Worm (Caenorhabditis elegans) whole organism, mixed stage, embryonic: Measurements from ENCODE around the gene ZC506.1.

Experiments used
- bed-3 ChIP-seq: fragments of 200-800 bp; sonication (Bioruptor generic); optimal IDR thresholded peaks from 3 replicates; lab custom pipeline; 2018; ENCODE audit warnings: mild to moderate bottlenecking, missing genetic modification characterization, moderate library complexity, missing compliant biosample characterization
- ceh-83 ChIP-seq: fragments of 200-800 bp; sonication (Bioruptor generic); optimal IDR thresholded peaks from 2 replicates; lab custom pipeline; 2018; ENCODE audit warnings: mild to moderate bottlenecking, missing genetic modification characterization, missing compliant biosample characterization
- ces-1 ChIP-seq: fragments of 150-350 bp; optimal IDR thresholded peaks from 2 replicates; lab custom pipeline; 2014; ENCODE audit warnings: missing biosample characterization, missing genetic modification reagents, missing genetic modification characterization
- elt-1 ChIP-seq: sonication (generic microtip); optimal IDR thresholded peaks from 2 replicates; lab custom pipeline; 2017; ENCODE audit warnings: missing genetic modification characterization, mild to moderate bottlenecking, missing compliant biosample characterization, antibody characterized with exemption, moderate library complexity, borderline replicate concordance; ENCODE audit not compliant: insufficient read depth
- elt-3 ChIP-seq: fragments of 150-350 bp; optimal IDR thresholded peaks from 2 replicates; lab custom pipeline; 2014; ENCODE audit warnings: missing biosample characterization, missing genetic modification characterization
- lin-13 ChIP-seq: fragments of 150-350 bp; optimal IDR thresholded peaks from 2 replicates; lab custom pipeline; 2014; ENCODE audit warnings: missing biosample characterization, missing genetic modification characterization
- nhr-12 ChIP-seq: fragments of 150-350 bp; optimal IDR thresholded peaks from 2 replicates; lab custom pipeline; 2014; ENCODE audit warnings: missing biosample characterization, missing genetic modification characterization
- nhr-2 ChIP-seq: fragments of 150-350 bp; optimal IDR thresholded peaks from 2 replicates; lab custom pipeline; 2014; ENCODE audit warnings: missing biosample characterization, missing genetic modification characterization
- nhr-237 ChIP-seq: fragments of 150-350 bp; optimal IDR thresholded peaks from 2 replicates; lab custom pipeline; 2014; ENCODE audit warnings: missing biosample characterization, missing genetic modification characterization
- nhr-28 ChIP-seq: fragments of 150-350 bp; optimal IDR thresholded peaks from 2 replicates; lab custom pipeline; 2014; ENCODE audit warnings: missing biosample characterization, missing genetic modification characterization
- snpc-4 ChIP-seq: fragments of 150-350 bp; optimal IDR thresholded peaks from 2 replicates; lab custom pipeline; 2014; ENCODE audit warnings: missing biosample characterization, missing genetic modification characterization
- unc-39 ChIP-seq: fragments of 150-350 bp; optimal IDR thresholded peaks from 2 replicates; lab custom pipeline; 2014; ENCODE audit warnings: missing biosample characterization, missing genetic modification characterization
- unc-62 ChIP-seq: fragments of 150-350 bp; optimal IDR thresholded peaks from 2 replicates; lab custom pipeline; 2014; ENCODE audit warnings: missing biosample characterization, missing genetic modification reagents, missing genetic modification characterization

DNA sequence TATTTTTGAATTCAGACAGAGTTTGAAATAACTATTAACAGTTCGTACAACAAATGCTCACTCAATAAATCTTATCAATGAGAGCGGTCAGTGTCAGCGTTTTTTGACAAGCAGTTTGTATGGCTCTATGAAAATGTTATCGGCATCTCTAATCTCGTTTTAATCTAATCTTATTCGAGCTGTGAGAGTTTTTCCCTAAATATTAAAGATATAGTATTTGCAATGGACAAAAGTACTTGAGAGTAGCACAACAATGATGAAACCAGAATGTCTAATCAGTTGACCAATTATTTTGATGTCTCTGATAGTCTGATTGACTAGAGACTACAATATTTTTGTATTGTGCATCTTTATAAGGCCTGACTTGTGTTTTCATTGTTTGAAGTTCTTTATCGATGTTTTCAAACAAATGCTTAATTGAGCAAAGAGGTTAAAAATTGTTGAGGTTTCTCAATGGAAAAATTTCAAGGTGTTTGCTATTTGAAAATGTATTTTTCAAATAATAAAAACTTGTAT lies 26.2 kb downstream of the ZC506.1 start, which contains the start of gene F19C6.5:
- TF ChIP-seq lin-13 = no peak
- no peak for TF ChIP-seq bed-3 (GFP tag; lab: Kevin White, UChicago)
- no peak for TF ChIP-seq ceh-83 (GFP tag; lab: Kevin White, UChicago)
- TF ChIP-seq elt-3 (tag; lab: Kevin White, UChicago) = no peak
- no peak for TF ChIP-seq unc-62 (GFP tag; lab: Kevin White, UChicago)
- no peak for TF ChIP-seq snpc-4 (tag; lab: Kevin White, UChicago)
- TF ChIP-seq ces-1 (GFP tag; lab: Kevin White, UChicago) = no peak
- no peak for TF ChIP-seq elt-1
- no peak for TF ChIP-seq nhr-2 (tag; lab: Kevin White, UChicago)
- TF ChIP-seq unc-39 (tag; lab: Kevin White, UChicago) = no peak
- TF ChIP-seq nhr-237 (tag; lab: Kevin White, UChicago) = no peak
- TF ChIP-seq nhr-12 (tag; lab: Kevin White, UChicago) = no peak
- no peak for TF ChIP-seq nhr-28
